Worm (Caenorhabditis elegans) whole organism, mixed stage, embryonic: ENCODE data around the gene Y34B4A.10.

Experiments
- ceh-39 ChIP-seq: fragments of 150-350 bp; optimal IDR thresholded peaks from 2 replicates; lab custom pipeline; 2014; ENCODE audit warnings: missing biosample characterization, missing genetic modification characterization
- mls-2 ChIP-seq: sonication (generic microtip); optimal IDR thresholded peaks from 2 replicates; lab custom pipeline; 2016; ENCODE audit warnings: mild to moderate bottlenecking, missing genetic modification characterization, moderate library complexity, missing compliant biosample characterization
- unc-120 ChIP-seq: sonication (generic microtip); optimal IDR thresholded peaks from 2 replicates; lab custom pipeline; 2017; ENCODE audit warnings: missing genetic modification characterization, missing compliant biosample characterization; ENCODE audit not compliant: poor library complexity, severe bottlenecking
- unc-39 ChIP-seq: fragments of 150-350 bp; optimal IDR thresholded peaks from 2 replicates; lab custom pipeline; 2014; ENCODE audit warnings: missing biosample characterization, missing genetic modification characterization
- unc-62 ChIP-seq: fragments of 150-350 bp; optimal IDR thresholded peaks from 2 replicates; lab custom pipeline; 2014; ENCODE audit warnings: missing biosample characterization, missing genetic modification reagents, missing genetic modification characterization

DNA sequence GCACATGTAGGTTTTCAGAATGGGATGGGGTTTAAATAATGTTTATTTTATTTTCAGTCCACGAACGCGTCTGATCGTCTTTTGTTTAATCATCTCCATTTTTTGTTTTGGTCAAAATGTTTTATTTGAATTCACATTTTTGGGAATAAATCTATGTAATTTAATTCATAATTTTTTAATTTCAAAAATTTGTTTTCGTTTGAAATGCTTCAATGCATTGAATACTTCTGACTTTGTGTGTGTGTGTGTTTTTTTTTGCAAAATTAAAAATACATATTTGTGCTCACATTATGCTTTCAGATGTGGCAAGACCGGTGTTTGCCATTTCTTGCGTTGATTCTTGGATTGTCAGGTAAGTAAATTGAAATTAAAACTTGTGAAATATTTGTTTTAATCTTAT, 5.2 kb downstream of the Y34B4A.10 start, which contains the start of gene nspg-13:
- TF ChIP-seq unc-62 (GFP tag; lab: Kevin White, UChicago) (no peak), mls-2 (no peak), unc-120 (tag; lab: Kevin White, UChicago) (no peak), unc-39 (tag; lab: Kevin White, UChicago) (no peak), ceh-39 (no peak)
